Worm (Caenorhabditis elegans) whole organism, late embryonic: Measurements from ENCODE around the gene F18C5.9.

Experiments used
- ceh-30 ChIP-seq: fragments of 150-350 bp; optimal IDR thresholded peaks from 2 replicates; lab custom pipeline; 2014; ENCODE audit warnings: missing biosample characterization, missing genetic modification characterization
- dmd-4 ChIP-seq: sonication (generic microtip); optimal IDR thresholded peaks from 2 replicates; lab custom pipeline; 2016; ENCODE audit warnings: borderline replicate concordance, missing genetic modification characterization, missing compliant biosample characterization
- fkh-10 ChIP-seq: fragments of 150-350 bp; optimal IDR thresholded peaks from 2 replicates; lab custom pipeline; 2014; ENCODE audit warnings: missing biosample characterization, missing genetic modification reagents, missing genetic modification characterization
- nhr-11 ChIP-seq: fragments of 150-350 bp; optimal IDR thresholded peaks from 2 replicates; lab custom pipeline; 2014; ENCODE audit warnings: missing biosample characterization, missing genetic modification characterization
- pag-3 ChIP-seq: sonication (generic microtip); optimal IDR thresholded peaks from 2 replicates; lab custom pipeline; 2016; ENCODE audit warnings: missing compliant biosample characterization, missing genetic modification characterization, borderline replicate concordance

ce11 chrII:6578378-6578777 lies 11.4 kb downstream of the F18C5.9 start, which contains the start of gene sra-31:
- no peak for TF ChIP-seq fkh-10 (GFP tag; lab: Kevin White, UChicago)
- no peak for TF ChIP-seq pag-3 (tag; lab: Kevin White, UChicago)
- TF ChIP-seq ceh-30 (tag; lab: Kevin White, UChicago), result no peak
- no peak for TF ChIP-seq dmd-4 (tag; lab: Kevin White, UChicago)
- TF ChIP-seq nhr-11 (tag; lab: Kevin White, UChicago), result no peak
